Fruit fly (Drosophila melanogaster): Measurements from ENCODE around the gene Snmp1.

Gene Snmp1

DNA sequence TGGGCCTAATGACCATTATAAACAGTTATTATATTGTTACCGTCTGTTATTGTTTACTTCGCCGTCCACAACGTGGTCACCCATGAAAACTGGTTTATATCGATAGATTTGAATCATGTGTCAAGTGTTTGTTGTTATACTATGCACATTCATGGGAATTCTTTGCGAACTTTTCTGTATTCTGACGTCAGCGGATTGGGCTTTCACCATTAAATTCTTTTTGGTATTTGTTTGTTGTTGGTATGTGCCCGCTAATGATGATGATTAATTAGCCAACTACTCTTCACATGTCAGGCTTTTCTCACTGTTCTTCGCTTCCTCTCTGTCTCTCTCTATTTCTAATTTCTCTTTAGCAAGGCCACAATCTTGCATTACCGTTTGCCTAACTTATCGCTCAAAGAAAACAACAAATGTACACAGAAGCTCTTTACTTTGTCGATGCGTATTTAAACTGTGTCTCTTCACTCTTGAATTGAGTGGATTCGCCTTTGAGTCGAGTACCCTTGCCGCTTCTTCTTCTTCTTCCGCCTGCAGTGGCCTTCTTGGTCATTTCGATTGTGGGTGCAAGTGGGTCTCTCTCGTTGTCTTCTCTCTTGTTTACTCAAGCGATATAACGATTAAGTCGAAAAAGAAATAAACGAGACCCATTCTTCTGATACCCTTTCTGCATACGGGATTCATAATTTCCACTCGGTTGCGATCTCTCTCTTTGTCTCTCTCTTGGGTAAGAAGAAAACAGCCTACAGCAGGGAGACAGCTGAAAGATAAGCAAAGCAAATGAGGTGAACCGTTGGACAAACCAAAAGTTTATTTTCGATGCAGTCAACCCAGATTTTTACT is 35.9 kb upstream of the Snmp1 start (continued):
- TF ChIP-seq Sox102F (GFP tag; optimal IDR thresholded peaks at IDR 0.05) (no peak), CrebB (tag; optimal IDR thresholded peaks at IDR 0.05) (peak; percentile 90), rib (GFP tag; IDR thresholded peaks at IDR 0.05) (no peak), Deaf1 (tag; optimal IDR thresholded peaks at IDR 0.05) (no peak), C15 (GFP tag; IDR thresholded peaks at IDR 0.05) (no peak), hth (optimal IDR thresholded peaks at IDR 0.05) (no peak), CG2116 (GFP tag; optimal IDR thresholded peaks at IDR 0.05) (no peak), toy (GFP tag; IDR thresholded peaks at IDR 0.05) (no peak), CG5953 (GFP tag; IDR thresholded peaks at IDR 0.05) (peak; percentile 48; the same call in 1 of the 2 replicates), nau (GFP tag; optimal IDR thresholded peaks at IDR 0.05) (peak; percentile 19), Xbp1 (GFP tag; optimal IDR thresholded peaks at IDR 0.05) (no peak), CG3838 (GFP tag; optimal IDR thresholded peaks at IDR 0.05) (no peak), jigr1 (GFP tag; IDR thresholded peaks at IDR 0.05) (no peak), CG17359 (tag; optimal IDR thresholded peaks at IDR 0.05) (peak; percentile 76)

dm6 chr3R:21203135-21203534 is 35.1 kb upstream of the Snmp1 start:
- TF ChIP-seq HmgZ (tag; optimal IDR thresholded peaks at IDR 0.05) (peak; percentile 48), CG10979 (tag; optimal IDR thresholded peaks at IDR 0.05) (peak; percentile 37), CG7745 (tag; optimal IDR thresholded peaks at IDR 0.05) (no peak), pb (GFP tag; optimal IDR thresholded peaks at IDR 0.05) (no peak), Vsx1 (GFP tag; optimal IDR thresholded peaks at IDR 0.05) (peak; percentile 27), ftz-f1 (GFP tag; optimal IDR thresholded peaks at IDR 0.05) (peak; percentile 50), CG11247 (GFP tag; IDR thresholded peaks at IDR 0.05) (peak; percentile 22; the same call in 1 of the 2 replicates), ATbp (GFP tag; optimal IDR thresholded peaks at IDR 0.05) (no peak), D (optimal IDR thresholded peaks at IDR 0.05) (no peak), D (GFP tag; optimal IDR thresholded peaks at IDR 0.05) (no peak), D19A (tag; optimal IDR thresholded peaks at IDR 0.05) (peak; percentile 65), CG12299 (tag; optimal IDR thresholded peaks at IDR 0.05) (no peak), Neu2 (GFP tag; optimal IDR thresholded peaks at IDR 0.05; ENCODE audit: borderline replicate concordance) (no peak), cg (GFP tag; optimal IDR thresholded peaks at IDR 0.05) (no peak), CG7271 (tag; optimal IDR thresholded peaks at IDR 0.05) (no peak), TFAM (GFP tag; optimal IDR thresholded peaks at IDR 0.05) (no peak), nerfin-2 (GFP tag; IDR thresholded peaks at IDR 0.05; ENCODE audit: partially characterized antibody) (no peak), Ets97D (GFP tag; optimal IDR thresholded peaks at IDR 0.05) (no peak), CG12942 (GFP tag; optimal IDR thresholded peaks at IDR 0.05) (no peak), kah (GFP tag; optimal IDR thresholded peaks at IDR 0.05) (peak; percentile 57), CTCF (GFP tag; optimal IDR thresholded peaks at IDR 0.05) (peak; percentile 69), Opbp (GFP tag; IDR thresholded peaks at IDR 0.05; ENCODE audit: partially characterized antibody) (peak; percentile 63; the same call in 2 of the 3 replicates), vnd (GFP tag; IDR thresholded peaks at IDR 0.05; ENCODE audit: partially characterized antibody) (0 out of 3 replicates have a peak, but pooled peaks have one; percentile 24), BtbVII (GFP tag; optimal IDR thresholded peaks at IDR 0.05) (no peak), NfI (GFP tag; optimal IDR thresholded peaks at IDR 0.05) (no peak), amos (GFP tag; IDR thresholded peaks at IDR 0.05; ENCODE audit: partially characterized antibody) (peak; percentile 48; the same call in 1 of the 2 replicates), exex (tag; optimal IDR thresholded peaks at IDR 0.05) (peak; percentile 16), bbx (GFP tag; IDR thresholded peaks at IDR 0.05; ENCODE audit: partially characterized antibody) (peak; percentile 41; the same call in 1 of the 2 replicates), CG12769 (tag; optimal IDR thresholded peaks at IDR 0.05) (peak; percentile 23), CG8290 (GFP tag; optimal IDR thresholded peaks at IDR 0.05) (peak; percentile 49), CG8290 (tag; optimal IDR thresholded peaks at IDR 0.05) (peak; percentile 1 to 19), Med (GFP tag) (peak; percentile 77), CG7372 (GFP tag; IDR thresholded peaks at IDR 0.05) (peak; percentile 51; the same call in 1 of the 2 replicates), sens (GFP tag) (peak; percentile 43), CG2199 (GFP tag; IDR thresholded peaks at IDR 0.05) (peak; percentile 91)
